Worm (Caenorhabditis elegans): Measurements from ENCODE around the gene rad-23.

ce11 chrII:11700200-11700599 lies 47.7 kb upstream of the rad-23 start, which contains the start of gene inos-1:
- no peak for TF ChIP-seq fos-1 (tag; optimal IDR thresholded peaks at IDR 0.05)
- TF ChIP-seq ama-1 (optimal IDR thresholded peaks at IDR 0.05): no peak
- TF ChIP-seq snpc-4 (tag; optimal IDR thresholded peaks at IDR 0.05): no peak
- TF ChIP-seq lin-15B (tag; optimal IDR thresholded peaks at IDR 0.05): no peak
- TF ChIP-seq pqm-1 (tag; optimal IDR thresholded peaks at IDR 0.05): no peak

Measured in whole organism, L4 larva.